Fruit fly (Drosophila melanogaster) whole organism, embryonic: ENCODE results near the gene Lcch3.
A peak's percentile ranks its signal among the peaks of the same experiment; 100 is the strongest.

Experiments used
- Asciz ChIP-seq: fragments of 200-800 bp; sonication (Bioruptor generic); optimal IDR thresholded peaks from 2 replicates; lab custom pipeline; 2017; ENCODE audit warnings: missing biosample characterization, mild to moderate bottlenecking, missing genetic modification characterization, missing genetic modification reagents
- CG1024 ChIP-seq: fragments of 200-800 bp; sonication (Bioruptor generic); IDR thresholded peaks from 2 replicates; pipeline ENCODE4 v1.3.6; 2022; ENCODE audit warnings: missing biosample characterization, missing genetic modification characterization
- CG10959 ChIP-seq: fragments of 200-800 bp; sonication (Bioruptor generic); IDR thresholded peaks from 2 replicates; pipeline ENCODE4 v1.3.6; 2022; ENCODE audit warnings: missing biosample characterization, missing genetic modification characterization
- CG11504 ChIP-seq: fragments of 200-800 bp; sonication (Bioruptor generic); optimal IDR thresholded peaks from 3 replicates; lab custom pipeline; 2019; ENCODE audit warnings: missing biosample characterization, mild to moderate bottlenecking, missing genetic modification characterization, moderate library complexity
- CG12659 ChIP-seq: fragments of 200-800 bp; sonication (Bioruptor generic); optimal IDR thresholded peaks from 3 replicates; lab custom pipeline; 2017; ENCODE audit warnings: mild to moderate bottlenecking, missing biosample characterization, missing genetic modification reagents, missing genetic modification characterization
- CG14710 ChIP-seq: fragments of 200-800 bp; sonication (Bioruptor generic); optimal IDR thresholded peaks from 3 replicates; lab custom pipeline; 2019; ENCODE audit warnings: missing biosample characterization, mild to moderate bottlenecking, missing genetic modification characterization, moderate library complexity
- CG15601 ChIP-seq: fragments of 200-800 bp; sonication (Bioruptor generic); optimal IDR thresholded peaks from 3 replicates; lab custom pipeline; 2019; ENCODE audit warnings: missing biosample characterization, mild to moderate bottlenecking, missing genetic modification characterization, moderate library complexity
- CG16813 ChIP-seq: fragments of 200-800 bp; sonication (Bioruptor generic); IDR thresholded peaks from 3 replicates; pipeline ENCODE4 v1.3.6; 2022; ENCODE audit warnings: missing biosample characterization, missing genetic modification characterization; ENCODE audit not compliant: partially characterized antibody
- CG17359 ChIP-seq: fragments of 200-800 bp; sonication (Bioruptor generic); optimal IDR thresholded peaks from 3 replicates; lab custom pipeline; 2018; ENCODE audit warnings: missing biosample characterization, mild to moderate bottlenecking, missing genetic modification characterization, moderate library complexity
- CG17361 ChIP-seq: fragments of 200-800 bp; sonication (Bioruptor generic); IDR thresholded peaks from 3 replicates; pipeline ENCODE4 v1.3.6; 2022; ENCODE audit warnings: missing biosample characterization, missing genetic modification characterization
- CG30403 ChIP-seq: fragments of 200-800 bp; sonication (Bioruptor generic); optimal IDR thresholded peaks from 3 replicates; lab custom pipeline; 2016; ENCODE audit warnings: missing biosample characterization, missing genetic modification characterization
- CG3407 ChIP-seq: fragments of 200-800 bp; sonication (Bioruptor generic); optimal IDR thresholded peaks from 2 replicates; lab custom pipeline; 2018; ENCODE audit warnings: missing biosample characterization, mild to moderate bottlenecking, missing genetic modification characterization
- CG4404 ChIP-seq: fragments of 200-800 bp; sonication (Bioruptor generic); IDR thresholded peaks from 2 replicates; pipeline ENCODE4 v1.3.6; 2022; ENCODE audit warnings: missing biosample characterization, missing genetic modification characterization
- CG7839 ChIP-seq: fragments of 200-800 bp; sonication (Bioruptor generic); optimal IDR thresholded peaks from 3 replicates; lab custom pipeline; 2018; ENCODE audit warnings: missing biosample characterization, mild to moderate bottlenecking, missing genetic modification characterization, moderate library complexity
- CG8388 ChIP-seq: fragments of 200-800 bp; sonication (Bioruptor generic); optimal IDR thresholded peaks from 2 replicates; lab custom pipeline; 2019; ENCODE audit warnings: missing biosample characterization, mild to moderate bottlenecking, missing genetic modification characterization, moderate library complexity
- Dip3 ChIP-seq: fragments of 200-800 bp; sonication (Bioruptor generic); optimal IDR thresholded peaks from 3 replicates; lab custom pipeline; 2016; ENCODE audit warnings: missing biosample characterization, missing genetic modification characterization
- Ets97D ChIP-seq: fragments of 200-800 bp; sonication (Bioruptor generic); optimal IDR thresholded peaks from 3 replicates; lab custom pipeline; 2016; ENCODE audit warnings: missing biosample characterization, missing genetic modification characterization
- HLH54F ChIP-seq: fragments of 200-800 bp; sonication (Bioruptor generic); optimal IDR thresholded peaks from 3 replicates; lab custom pipeline; 2016; ENCODE audit warnings: missing biosample characterization, missing genetic modification characterization
- Kr ChIP-seq: fragments of 200-800 bp; sonication (Bioruptor generic); optimal IDR thresholded peaks from 2 replicates; lab custom pipeline; 2017; ENCODE audit warnings: missing biosample characterization, mild to moderate bottlenecking, missing genetic modification characterization
- Mad ChIP-seq: fragments of 200-800 bp; sonication (Bioruptor generic); optimal IDR thresholded peaks from 2 replicates; lab custom pipeline; 2016; ENCODE audit warnings: missing biosample characterization, missing genetic modification characterization
- Myb ChIP-seq: fragments of 200-800 bp; sonication (Bioruptor generic); optimal IDR thresholded peaks from 2 replicates; lab custom pipeline; 2016; ENCODE audit warnings: missing biosample characterization, missing genetic modification characterization
- PHDP ChIP-seq: fragments of 200-800 bp; sonication (Bioruptor generic); optimal IDR thresholded peaks from 3 replicates; lab custom pipeline; 2018; ENCODE audit warnings: missing biosample characterization, mild to moderate bottlenecking, missing genetic modification characterization, moderate library complexity
- TFAM ChIP-seq: fragments of 200-800 bp; sonication (Bioruptor generic); optimal IDR thresholded peaks from 2 replicates; lab custom pipeline; 2017; ENCODE audit warnings: missing biosample characterization, missing genetic modification characterization, inconsistent platforms
- Vsx1 ChIP-seq: fragments of 200-800 bp; sonication (Bioruptor generic); optimal IDR thresholded peaks from 2 replicates; lab custom pipeline; 2017; ENCODE audit warnings: missing biosample characterization, mild to moderate bottlenecking, missing genetic modification characterization, missing genetic modification reagents
- bigmax ChIP-seq: fragments of 200-800 bp; sonication (Bioruptor generic); optimal IDR thresholded peaks from 2 replicates; lab custom pipeline; 2018; ENCODE audit warnings: missing biosample characterization, mild to moderate bottlenecking, missing genetic modification characterization
- croc ChIP-seq: fragments of 200-800 bp; sonication (Bioruptor generic); conservative IDR thresholded peaks from 3 replicates; pipeline ENCODE4 v1.3.6; 2022; ENCODE audit warnings: missing biosample characterization, missing genetic modification characterization
- crol ChIP-seq: fragments of 200-800 bp; sonication (Bioruptor generic); IDR thresholded peaks from 2 replicates; pipeline ENCODE4 v1.3.6; 2022; ENCODE audit warnings: missing biosample characterization, missing genetic modification characterization
- crp ChIP-seq, 2 experiments: fragments of 200-800 bp; sonication (Bioruptor generic); optimal IDR thresholded peaks; 2 replicates in 1 of 2; 3 replicates in 1 of 2; lab custom pipeline; 2017; ENCODE audit warnings: missing biosample characterization in 2 of 2, missing genetic modification characterization in 2 of 2, mild to moderate bottlenecking in 1 of 2, moderate library complexity in 1 of 2
- dmrt11E ChIP-seq: fragments of 200-800 bp; sonication (Bioruptor generic); optimal IDR thresholded peaks from 3 replicates; lab custom pipeline; 2018; ENCODE audit warnings: missing biosample characterization, mild to moderate bottlenecking, missing genetic modification characterization, moderate library complexity
- ewg ChIP-seq: fragments of 200-800 bp; sonication (Bioruptor generic); optimal IDR thresholded peaks from 3 replicates; lab custom pipeline; 2017; ENCODE audit warnings: mild to moderate bottlenecking, missing biosample characterization, missing genetic modification reagents, missing genetic modification characterization
- eyg ChIP-seq: fragments of 200-800 bp; sonication (Bioruptor generic); optimal IDR thresholded peaks from 3 replicates; lab custom pipeline; 2016; ENCODE audit warnings: missing biosample characterization, missing genetic modification characterization
- gfzf ChIP-seq: fragments of 200-800 bp; sonication (Bioruptor generic); optimal IDR thresholded peaks from 2 replicates; lab custom pipeline; 2016; ENCODE audit warnings: missing biosample characterization, mild to moderate bottlenecking, missing genetic modification characterization, moderate library complexity
- hb ChIP-seq: fragments of 200-800 bp; sonication (Bioruptor generic); IDR thresholded peaks from 3 replicates; pipeline ENCODE4 v1.3.6; 2022; ENCODE audit warnings: missing biosample characterization, missing genetic modification characterization; ENCODE audit not compliant: partially characterized antibody
- ken ChIP-seq: fragments of 200-800 bp; sonication (Bioruptor generic); IDR thresholded peaks from 3 replicates; pipeline ENCODE4 v1.3.6; 2022; ENCODE audit warnings: missing biosample characterization, missing genetic modification characterization
- klu ChIP-seq: fragments of 200-800 bp; sonication (Bioruptor generic); IDR thresholded peaks from 2 replicates; pipeline ENCODE4 v1.3.6; 2022; ENCODE audit warnings: missing biosample characterization, missing genetic modification characterization
- lbe ChIP-seq: fragments of 200-800 bp; sonication (Bioruptor generic); optimal IDR thresholded peaks from 2 replicates; lab custom pipeline; 2016; ENCODE audit warnings: missing biosample characterization, mild to moderate bottlenecking, missing genetic modification characterization
- lilli ChIP-seq: fragments of 200-800 bp; sonication (Bioruptor generic); optimal IDR thresholded peaks from 3 replicates; lab custom pipeline; 2016; ENCODE audit warnings: missing biosample characterization, missing genetic modification characterization
- mam ChIP-seq: fragments of 200-800 bp; sonication (Bioruptor generic); optimal IDR thresholded peaks from 3 replicates; lab custom pipeline; 2016; ENCODE audit warnings: missing biosample characterization, missing genetic modification characterization
- mld ChIP-seq: fragments of 200-800 bp; sonication (Bioruptor generic); IDR thresholded peaks from 3 replicates; pipeline ENCODE4 v1.3.6; 2022; ENCODE audit warnings: missing biosample characterization, missing genetic modification characterization; ENCODE audit not compliant: partially characterized antibody
- nmo ChIP-seq: fragments of 200-800 bp; sonication (Bioruptor generic); optimal IDR thresholded peaks from 2 replicates; lab custom pipeline; 2018; ENCODE audit warnings: missing biosample characterization, mild to moderate bottlenecking, missing genetic modification characterization, moderate library complexity
- onecut ChIP-seq: fragments of 200-800 bp; sonication (Bioruptor generic); IDR thresholded peaks from 2 replicates; pipeline ENCODE4 v1.3.6; 2022; ENCODE audit warnings: missing biosample characterization, missing genetic modification characterization
- org-1 ChIP-seq: fragments of 200-800 bp; sonication (Bioruptor generic); optimal IDR thresholded peaks from 2 replicates; lab custom pipeline; 2017; ENCODE audit warnings: missing biosample characterization, missing genetic modification characterization
- sens ChIP-seq: fragments of 200-800 bp; sonication (Bioruptor generic); peaks from one replicate; lab custom pipeline; 2016; ENCODE audit warnings: missing biosample characterization, missing genetic modification characterization
- slbo ChIP-seq: fragments of 200-800 bp; sonication (Bioruptor generic); IDR thresholded peaks from 2 replicates; pipeline ENCODE4 v1.3.6; 2022; ENCODE audit warnings: missing biosample characterization, missing genetic modification characterization
- tin ChIP-seq: fragments of 200-800 bp; sonication (Bioruptor generic); optimal IDR thresholded peaks from 3 replicates; lab custom pipeline; 2016; ENCODE audit warnings: missing biosample characterization, missing genetic modification characterization
- usp ChIP-seq: fragments of >200 bp; optimal IDR thresholded peaks from 2 replicates; lab custom pipeline; 2017; ENCODE audit warnings: missing biosample characterization, missing genetic modification characterization
- vnd ChIP-seq: fragments of 200-800 bp; sonication (Bioruptor generic); IDR thresholded peaks from 3 replicates; pipeline ENCODE4 v1.3.6; 2022; ENCODE audit warnings: missing biosample characterization, missing genetic modification characterization; ENCODE audit not compliant: partially characterized antibody

Lcch3 gene

dm6 chrX:15893732-15894264, 31.1 kb upstream of the Lcch3 start (continued):
- TF ChIP-seq Vsx1 (GFP tag; lab: Kevin White, UChicago), result peak; percentile 1
- peak; percentile 24 for TF ChIP-seq CG15601 (tag; lab: Kevin White, UChicago)
- TF ChIP-seq bigmax, result no peak
- peak; percentile 25 for TF ChIP-seq org-1
- TF ChIP-seq crol (GFP tag; lab: Robert Waterston, UW), result 0 out of 2 replicates have a peak, but pooled peaks have one; percentile 39
- TF ChIP-seq mam (GFP tag; lab: Kevin White, UChicago), result no peak
- peak; percentile 60 for TF ChIP-seq ewg
- peak; percentile 33 for TF ChIP-seq CG17359 (tag; lab: Kevin White, UChicago)
- peak; percentile 66 for TF ChIP-seq sens (GFP tag; lab: Kevin White, UChicago)
- no peak for TF ChIP-seq klu (GFP tag; lab: Robert Waterston, UW)
- TF ChIP-seq Asciz, result peak; percentile 50

- TF ChIP-seq Kr (GFP tag; lab: Kevin White, UChicago), result no peak
- TF ChIP-seq CG30403 (GFP tag; lab: Kevin White, UChicago), result peak; percentile 32
- TF ChIP-seq mld (GFP tag; lab: Robert Waterston, UW), result 0 out of 3 replicates have a peak, but pooled peaks have one; percentile 16
- TF ChIP-seq CG12659 (GFP tag; lab: Kevin White, UChicago), result peak; percentile 48
- TF ChIP-seq croc (GFP tag; lab: Robert Waterston, UW), result peak; percentile 34; the same call in 1 of the 3 replicates
- TF ChIP-seq nmo (GFP tag; lab: Kevin White, UChicago), result peak; percentile 1
- no peak; the same call in 2 of the 3 replicates for TF ChIP-seq CG17361 (GFP tag; lab: Robert Waterston, UW)
- TF ChIP-seq lilli (GFP tag; lab: Kevin White, UChicago), result peak; percentile 29
- peak; percentile 51 for TF ChIP-seq Mad (GFP tag; lab: Kevin White, UChicago)
- TF ChIP-seq CG7839 (tag; lab: Kevin White, UChicago), result no peak
- peak; percentile 54; the same call in 1 of the 3 replicates for TF ChIP-seq CG16813 (GFP tag; lab: Robert Waterston, UW)
- peak; percentile 26 for TF ChIP-seq tin (GFP tag; lab: Kevin White, UChicago)
- peak; percentile 53 for TF ChIP-seq CG14710 (tag; lab: Kevin White, UChicago)
- peak; percentile 65 for TF ChIP-seq onecut (GFP tag; lab: Robert Waterston, UW)
- peak; percentile 75 for TF ChIP-seq CG1024 (GFP tag; lab: Robert Waterston, UW)
- no peak for TF ChIP-seq CG4404
- TF ChIP-seq slbo (GFP tag; lab: Robert Waterston, UW), result peak; percentile 80
- TF ChIP-seq gfzf (GFP tag; lab: Kevin White, UChicago), result peak; percentile 45
- TF ChIP-seq Myb (GFP tag; lab: Kevin White, UChicago), result peak; percentile 42
- TF ChIP-seq CG11504 (tag; lab: Kevin White, UChicago), result no peak
- peak; percentile 36; the same call in 1 of the 3 replicates for TF ChIP-seq vnd (GFP tag; lab: Robert Waterston, UW)
- TF ChIP-seq lbe (GFP tag; lab: Kevin White, UChicago), result no peak
- no peak for TF ChIP-seq eyg (GFP tag; lab: Kevin White, UChicago)
- peak; percentile 53; the same call in 1 of the 2 replicates for TF ChIP-seq CG10959 (GFP tag; lab: Robert Waterston, UW)
- TF ChIP-seq dmrt11E (tag; lab: Kevin White, UChicago), result peak; percentile 68
- TF ChIP-seq sens (GFP tag; lab: Kevin White, UChicago), result peak; percentile 45
- TF ChIP-seq usp (GFP tag; lab: Kevin White, UChicago), result no peak
- no peak for TF ChIP-seq PHDP (tag; lab: Kevin White, UChicago)
- no peak for TF ChIP-seq Dip3 (GFP tag; lab: Kevin White, UChicago)
- peak; percentile 67; the same call in 2 of the 3 replicates for TF ChIP-seq hb (GFP tag; lab: Robert Waterston, UW)
- TF ChIP-seq crp (GFP tag; optimal IDR thresholded peaks at IDR 0.05; lab: Kevin White, UChicago), result peak in 1 of 2 experiments; percentile 1
- TF ChIP-seq ken, result peak; percentile 79; the same call in 2 of the 3 replicates
- TF ChIP-seq CG8388 (GFP tag; lab: Kevin White, UChicago), result no peak
- TF ChIP-seq TFAM (GFP tag; lab: Kevin White, UChicago), result no peak
- peak; percentile 25 for TF ChIP-seq HLH54F (GFP tag; lab: Kevin White, UChicago)
- TF ChIP-seq CG3407 (GFP tag; lab: Kevin White, UChicago), result no peak
- peak; percentile 61 for TF ChIP-seq Ets97D (GFP tag; lab: Kevin White, UChicago)
Measured at dm6 chrX:15909564-15910284, 15.2 kb upstream of the Lcch3 start, which contains the start of gene CycD. Gene CycD, minus strand, starts transcription at chrX:15909676.
